Worm (Caenorhabditis elegans) whole organism, young adult: ENCODE data around the gene C02B10.3.
"Not testable (repeated sequence)": the region's sequence is repeated elsewhere in the genome, so short reads cannot be mapped to it uniquely, and the experiment has no call there.

Experiments
- F49E8.2 ChIP-seq: sonication (generic microtip); optimal IDR thresholded peaks from 3 replicates; lab custom pipeline; 2017; ENCODE audit warnings: missing genetic modification characterization, mild to moderate bottlenecking, missing compliant biosample characterization, antibody characterized with exemption, moderate library complexity; ENCODE audit not compliant: insufficient read depth
- Y95B8A.8 ChIP-seq: fragments of 200-800 bp; sonication (Bioruptor generic); IDR thresholded peaks from 2 replicates; pipeline ENCODE4 v1.3.6; 2022; ENCODE audit warnings: missing genetic modification reagents, missing genetic modification characterization, missing compliant biosample characterization
- ama-1 ChIP-seq, 3 experiments: fragments of 150-350 bp in 1 of 3; sonication (generic microtip) in 2 of 3; optimal IDR thresholded peaks; 2 replicates each; lab custom pipeline; 2014 to 2018; ENCODE audit warnings: missing biosample characterization in 2 of 3, missing genetic modification characterization in 2 of 3, missing genetic modification reagents in 2 of 3
- attf-3 ChIP-seq: fragments of 200-800 bp; sonication (Bioruptor generic); conservative IDR thresholded peaks from 2 replicates; pipeline ENCODE4 v1.3.6; 2022; ENCODE audit warnings: missing genetic modification reagents, missing genetic modification characterization, missing compliant biosample characterization
- ccch-3 ChIP-seq: fragments of 200-800 bp; sonication (Bioruptor generic); optimal IDR thresholded peaks from 2 replicates; lab custom pipeline; 2018; ENCODE audit warnings: mild to moderate bottlenecking, missing genetic modification characterization, missing compliant biosample characterization
- chd-7 ChIP-seq: sonication (generic microtip); optimal IDR thresholded peaks from 2 replicates; lab custom pipeline; 2016; ENCODE audit warnings: mild to moderate bottlenecking, missing genetic modification characterization, moderate library complexity, missing compliant biosample characterization
- efl-1 ChIP-seq: fragments of 150-350 bp; optimal IDR thresholded peaks from 2 replicates; lab custom pipeline; 2014; ENCODE audit warnings: missing biosample characterization, missing genetic modification reagents, missing genetic modification characterization
- hsf-1 ChIP-seq: fragments of 200-800 bp; sonication (Bioruptor generic); IDR thresholded peaks from 2 replicates; pipeline ENCODE4 v1.3.6; 2022; ENCODE audit warnings: missing genetic modification reagents, missing genetic modification characterization, missing compliant biosample characterization
- nhr-90 ChIP-seq: sonication (generic microtip); optimal IDR thresholded peaks from 2 replicates; lab custom pipeline; 2016; ENCODE audit warnings: missing genotype, mild to moderate bottlenecking, missing genetic modification characterization, missing compliant biosample characterization
- rcor-1 ChIP-seq: fragments of 200-800 bp; sonication (Bioruptor generic); IDR thresholded peaks from 2 replicates; pipeline ENCODE4 v1.3.6; 2022; ENCODE audit warnings: missing genetic modification reagents, missing genetic modification characterization, missing compliant biosample characterization
- zim-3 ChIP-seq: sonication (generic microtip); optimal IDR thresholded peaks from 2 replicates; lab custom pipeline; 2017; ENCODE audit warnings: mild to moderate bottlenecking, missing genetic modification characterization, moderate library complexity, missing compliant biosample characterization

DNA sequence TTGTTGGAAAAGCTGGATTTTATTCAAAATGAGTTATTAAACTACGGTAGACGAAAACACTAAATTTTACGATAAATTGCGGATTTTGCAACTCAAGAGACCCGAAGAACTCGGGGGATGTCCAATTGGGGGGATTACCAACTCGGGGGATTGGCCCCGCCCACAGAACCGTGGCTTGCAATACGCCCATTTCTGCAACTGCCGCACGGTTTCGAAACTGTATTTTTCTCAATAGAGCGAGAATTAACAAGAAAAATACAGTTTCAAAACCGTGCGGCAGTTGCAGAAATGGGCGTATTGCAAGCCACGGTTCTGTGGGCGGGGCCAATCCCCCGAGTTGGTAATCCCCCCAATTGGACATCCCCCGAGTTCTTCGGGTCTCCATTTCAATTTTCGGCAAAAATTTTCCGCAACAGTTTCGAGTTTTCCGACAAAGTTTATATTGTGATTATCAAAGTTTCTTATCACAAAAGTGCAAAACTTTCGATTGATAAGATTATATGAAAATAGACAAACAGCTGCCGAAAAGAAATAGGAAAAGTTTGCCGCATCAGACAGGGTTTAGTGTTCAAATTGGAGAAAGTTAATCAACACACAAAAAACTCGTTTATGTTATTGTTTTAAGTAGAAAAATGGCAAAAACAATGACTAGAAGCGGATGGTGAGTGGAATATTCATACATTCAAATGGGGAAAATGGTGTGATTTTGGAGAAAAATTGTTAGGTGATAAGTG is 13.1 kb downstream of the C02B10.3 start:
- not testable (repeated sequence) for TF ChIP-seq nhr-90 (tag; lab: Kevin White, UChicago); efl-1 (GFP tag; lab: Kevin White, UChicago); attf-3; zim-3; Y95B8A.8 (GFP tag; lab: Robert Waterston, UW); ama-1 (optimal IDR thresholded peaks at IDR 0.05; lab: Kevin White, UChicago); ama-1 (GFP tag; optimal IDR thresholded peaks at IDR 0.05; lab: Kevin White, UChicago); ccch-3; chd-7
- TF ChIP-seq rcor-1 (GFP tag; lab: Robert Waterston, UW) (peak; percentile 27; the same call in 1 of the 2 replicates), F49E8.2 (tag; lab: Kevin White, UChicago) (peak; percentile 81), hsf-1 (0 out of 2 replicates have a peak, but pooled peaks have one; percentile 38)
